Worm (Caenorhabditis elegans): ENCODE data around the gene gtap-2.
A peak's percentile ranks its signal among the peaks of the same experiment; 100 is the strongest.

The gtap-2 gene

DNA sequence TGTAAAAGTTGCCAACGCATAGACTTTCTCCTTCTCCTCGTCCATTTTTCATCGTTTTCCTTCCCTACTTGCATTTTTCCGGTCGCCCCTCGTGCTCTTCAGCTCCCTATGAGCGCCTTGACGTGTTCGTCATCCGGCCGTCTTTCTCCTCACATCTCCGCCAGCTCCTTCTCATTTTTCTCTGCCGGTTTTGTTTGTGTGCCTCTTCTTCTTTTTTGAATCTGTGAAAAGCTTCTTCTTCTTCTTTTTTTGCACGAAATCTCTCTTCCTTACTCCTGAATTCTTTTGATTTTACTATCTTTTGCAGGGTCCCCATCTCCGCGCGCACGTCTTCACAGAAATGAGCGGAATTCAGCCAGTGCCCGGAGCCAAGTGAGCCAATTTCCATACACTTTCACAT lies 43.2 kb downstream of the gtap-2 start, which contains the start of gene K11H3.3:
Gene K11H3.3, plus strand, starts transcription at position 308 of the 400 bp plus-strand sequence.
- TF ChIP-seq skn-1 (tag; optimal IDR thresholded peaks at IDR 0.05): no peak
- peak; percentile 59 for TF ChIP-seq lin-14 (GFP tag; optimal IDR thresholded peaks at IDR 0.05)
- peak in 1 of 3 experiments; percentile 0 for TF ChIP-seq ceh-82 (tag; optimal IDR thresholded peaks at IDR 0.05)
- TF ChIP-seq nhr-11 (tag; optimal IDR thresholded peaks at IDR 0.05): no peak
- no peak for TF ChIP-seq F16B12.6 (tag; optimal IDR thresholded peaks at IDR 0.05)
- no peak for TF ChIP-seq sox-4 (tag; optimal IDR thresholded peaks at IDR 0.05)
- TF ChIP-seq nhr-76 (tag; optimal IDR thresholded peaks at IDR 0.05): no peak
- TF ChIP-seq nhr-85 (tag): no peak
- TF ChIP-seq aly-2 (tag; optimal IDR thresholded peaks at IDR 0.05): no peak
- TF ChIP-seq mdl-1 (tag; optimal IDR thresholded peaks at IDR 0.05): no peak
- no peak for TF ChIP-seq sup-37 (GFP tag; optimal IDR thresholded peaks at IDR 0.05)
- no peak for TF ChIP-seq fkh-10 (GFP tag; optimal IDR thresholded peaks at IDR 0.05)
- TF ChIP-seq nhr-20 (tag; optimal IDR thresholded peaks at IDR 0.05): no peak
- no peak for TF ChIP-seq ces-1 (GFP tag; optimal IDR thresholded peaks at IDR 0.05)
- TF ChIP-seq efl-1 (optimal IDR thresholded peaks at IDR 0.05): no peak
- TF ChIP-seq efl-1 (GFP tag; optimal IDR thresholded peaks at IDR 0.05 in 1 of 2): peak in 1 of 2 experiments; percentile 42

DNA sequence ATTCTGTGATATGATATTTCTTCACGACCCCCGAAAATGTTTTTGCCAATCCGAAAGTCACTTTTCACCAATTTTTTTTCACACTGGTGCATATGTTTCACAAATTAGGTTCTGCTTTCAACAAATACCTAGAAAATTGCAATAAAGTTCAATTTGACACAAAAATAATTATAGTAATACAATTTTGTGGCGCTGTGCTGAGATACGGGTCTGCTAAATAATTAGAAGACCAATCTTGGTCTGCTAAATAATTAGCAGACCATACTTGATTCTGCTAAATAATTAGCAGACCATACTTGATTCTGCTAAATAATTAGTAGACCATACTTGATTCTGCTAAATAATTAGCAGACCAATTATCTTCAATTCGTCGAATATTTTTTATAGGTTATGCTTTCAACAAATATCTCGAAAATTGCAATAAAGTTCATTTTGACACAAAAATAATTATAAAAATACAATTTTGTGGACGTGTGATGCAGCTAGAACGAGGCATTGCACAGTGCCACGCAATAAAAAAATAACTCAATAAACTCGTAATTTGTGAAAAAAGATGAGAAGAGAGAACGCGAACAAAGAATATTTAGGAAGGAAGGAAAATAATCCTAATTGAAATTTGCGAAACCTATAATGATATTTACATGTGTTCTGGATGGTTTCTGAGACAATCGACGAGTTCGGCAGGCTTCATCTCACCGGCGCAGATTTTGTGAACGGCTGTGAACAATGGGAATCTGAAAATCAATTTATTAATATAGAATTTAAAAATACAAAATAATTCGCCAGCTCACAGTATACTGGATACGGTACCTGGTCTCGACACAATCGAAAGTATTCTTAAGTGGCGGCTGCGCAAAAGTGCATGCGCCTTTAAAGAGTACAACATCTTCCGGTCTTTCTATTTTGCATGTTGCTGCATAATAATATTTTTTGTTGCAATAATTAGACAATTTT lies 45.6 kb downstream of the gtap-2 start:
- TF ChIP-seq isw-1 (GFP tag; IDR thresholded peaks at IDR 0.05) (no peak), ceh-90 (tag; optimal IDR thresholded peaks at IDR 0.05) (no peak), ets-5 (GFP tag; IDR thresholded peaks at IDR 0.05) (no peak), hlh-4 (tag; optimal IDR thresholded peaks at IDR 0.05) (no peak), efl-1 (optimal IDR thresholded peaks at IDR 0.05) (no peak), efl-1 (GFP tag; optimal IDR thresholded peaks at IDR 0.05 in 1 of 2) (peak in 1 of 2 experiments; percentile 71), nhr-76 (tag; optimal IDR thresholded peaks at IDR 0.05) (no peak), rnt-1 (tag; optimal IDR thresholded peaks at IDR 0.05) (no peak)

DNA sequence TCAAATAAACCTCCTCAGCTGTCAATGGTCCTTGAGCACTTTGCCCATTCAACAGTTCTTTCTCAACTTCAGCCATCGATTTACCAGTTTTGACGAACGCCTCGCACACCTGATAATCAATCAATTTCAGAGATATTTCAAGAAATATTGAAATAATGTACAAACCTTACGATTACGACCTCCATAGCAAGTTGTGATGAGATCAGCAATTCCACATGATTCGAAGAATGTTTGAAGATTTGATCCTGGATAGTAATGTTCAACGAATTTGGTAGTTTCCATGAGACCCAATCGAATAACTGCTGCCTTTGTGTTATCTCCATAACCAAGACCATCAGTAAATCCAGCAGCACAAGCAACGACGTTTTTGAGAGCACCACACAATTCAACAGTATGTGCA lies 46.6 kb downstream of the gtap-2 start:
- TF ChIP-seq efl-1 (optimal IDR thresholded peaks at IDR 0.05) (no peak), efl-1 (GFP tag; optimal IDR thresholded peaks at IDR 0.05 in 1 of 2) (peak in 1 of 2 experiments; percentile 68), aly-2 (tag; optimal IDR thresholded peaks at IDR 0.05) (no peak)

DNA sequence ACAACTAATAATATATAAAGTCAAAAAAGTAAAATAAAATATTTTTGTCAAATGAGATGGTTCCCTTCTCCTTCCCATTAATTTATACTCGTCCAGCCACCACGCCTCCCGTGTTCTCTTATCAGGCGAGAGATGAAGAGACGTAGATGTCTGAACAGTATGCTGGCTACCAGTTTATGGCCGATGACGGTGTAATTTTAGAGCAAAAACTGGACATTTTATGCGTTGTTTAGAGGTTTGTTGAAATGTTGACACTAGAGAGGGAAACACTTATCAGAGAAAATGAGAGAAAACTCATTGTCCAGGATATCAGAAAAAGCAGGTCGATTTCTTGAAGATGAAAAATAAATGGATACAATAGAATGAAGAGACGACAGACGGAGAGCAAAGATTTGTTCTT lies 48.8 kb downstream of the gtap-2 start:
- no peak for TF ChIP-seq dsc-1 (tag; optimal IDR thresholded peaks at IDR 0.05)
- no peak for TF ChIP-seq snpc-4 (tag; optimal IDR thresholded peaks at IDR 0.05)
- no peak for TF ChIP-seq lin-35 (GFP tag; optimal IDR thresholded peaks at IDR 0.05)
- TF ChIP-seq isw-1 (GFP tag; IDR thresholded peaks at IDR 0.05): no peak
- no peak for TF ChIP-seq unc-130 (tag; optimal IDR thresholded peaks at IDR 0.05)
- TF ChIP-seq mdl-1 (tag; optimal IDR thresholded peaks at IDR 0.05): no peak
- TF ChIP-seq nhr-12 (tag; optimal IDR thresholded peaks at IDR 0.05): no peak
- TF ChIP-seq fos-1 (tag; optimal IDR thresholded peaks at IDR 0.05): no peak
- peak in 1 of 2 experiments; percentile 13 for TF ChIP-seq lsy-2 (tag; optimal IDR thresholded peaks at IDR 0.05)
- no peak for TF ChIP-seq sup-37 (GFP tag; optimal IDR thresholded peaks at IDR 0.05)
- no peak for TF ChIP-seq alr-1 (tag; optimal IDR thresholded peaks at IDR 0.05; ENCODE audit: borderline replicate concordance)
- TF ChIP-seq rnt-1 (tag; optimal IDR thresholded peaks at IDR 0.05): no peak
- TF ChIP-seq irx-1 (tag; optimal IDR thresholded peaks at IDR 0.05): no peak
- TF ChIP-seq nhr-85 (tag): peak; percentile 45
- no peak for TF ChIP-seq lin-39 (tag; optimal IDR thresholded peaks at IDR 0.05)
- TF ChIP-seq blmp-1 (tag; optimal IDR thresholded peaks at IDR 0.05): peak; percentile 3
- TF ChIP-seq unc-86 (tag; optimal IDR thresholded peaks at IDR 0.05): no peak
- peak; percentile 36 for TF ChIP-seq nhr-90 (tag; optimal IDR thresholded peaks at IDR 0.05; ENCODE audit: poor library complexity)
- no peak for TF ChIP-seq nhr-76 (tag; optimal IDR thresholded peaks at IDR 0.05)
- no peak for TF ChIP-seq nhr-47 (tag; optimal IDR thresholded peaks at IDR 0.05)
- no peak for TF ChIP-seq efl-3 (GFP tag; optimal IDR thresholded peaks at IDR 0.05)
- no peak for TF ChIP-seq efl-1 (optimal IDR thresholded peaks at IDR 0.05)
- TF ChIP-seq efl-1 (GFP tag; optimal IDR thresholded peaks at IDR 0.05 in 1 of 2): peak in 1 of 2 experiments; percentile 15
- TF ChIP-seq nhr-20 (tag; optimal IDR thresholded peaks at IDR 0.05): no peak
- no peak for TF ChIP-seq lir-3 (tag; optimal IDR thresholded peaks at IDR 0.05; ENCODE audit: poor library complexity)
- TF ChIP-seq unc-30 (tag; optimal IDR thresholded peaks at IDR 0.05): no peak
- no peak for TF ChIP-seq nhr-28 (tag; optimal IDR thresholded peaks at IDR 0.05)
- TF ChIP-seq lin-13 (GFP tag; optimal IDR thresholded peaks at IDR 0.05): no peak
- TF ChIP-seq jun-1 (tag; optimal IDR thresholded peaks at IDR 0.05): no peak
- TF ChIP-seq lin-14 (GFP tag; optimal IDR thresholded peaks at IDR 0.05): peak; percentile 19
- no peak for TF ChIP-seq nhr-11 (tag; optimal IDR thresholded peaks at IDR 0.05)
- TF ChIP-seq fkh-4 (tag; optimal IDR thresholded peaks at IDR 0.05; ENCODE audit: borderline replicate concordance): no peak
- no peak for TF ChIP-seq pax-3 (tag; optimal IDR thresholded peaks at IDR 0.05)

Data from whole organism, L1 larva.